Fruit fly (Drosophila melanogaster) whole organism, embryonic: ENCODE data around the gene Gr61a.
A peak's percentile ranks its signal among the peaks of the same experiment; 100 is the strongest.

Source experiments
- Awh ChIP-seq: fragments of 200-800 bp; sonication (Bioruptor generic); IDR thresholded peaks from 2 replicates; pipeline ENCODE4, ENCODE4 v1.3.6; 2022; ENCODE audit warnings: missing biosample characterization, missing genetic modification characterization
- Blimp-1 ChIP-seq: fragments of 200-800 bp; sonication (Bioruptor generic); optimal IDR thresholded peaks from 3 replicates; lab custom pipeline; 2018; ENCODE audit warnings: missing biosample characterization, missing genetic modification characterization, mild to moderate bottlenecking, moderate library complexity, missing genetic modification reagents
- CG10321 ChIP-seq: fragments of 200-800 bp; sonication (Bioruptor generic); IDR thresholded peaks from 2 replicates; pipeline ENCODE4 v1.3.6; 2022; ENCODE audit warnings: missing biosample characterization, missing genetic modification characterization
- CG10959 ChIP-seq: fragments of 200-800 bp; sonication (Bioruptor generic); IDR thresholded peaks from 2 replicates; pipeline ENCODE4 v1.3.6; 2022; ENCODE audit warnings: missing biosample characterization, missing genetic modification characterization
- CG12104 ChIP-seq: fragments of 200-800 bp; sonication (Bioruptor generic); optimal IDR thresholded peaks from 3 replicates; lab custom pipeline; 2016; ENCODE audit warnings: missing biosample characterization, missing genetic modification characterization
- CG13287 ChIP-seq: fragments of 200-800 bp; sonication (Bioruptor generic); IDR thresholded peaks from 2 replicates; pipeline ENCODE4 v1.3.6; 2022; ENCODE audit warnings: missing biosample characterization, missing genetic modification characterization; ENCODE audit not compliant: partially characterized antibody
- CG14710 ChIP-seq: fragments of 200-800 bp; sonication (Bioruptor generic); optimal IDR thresholded peaks from 3 replicates; lab custom pipeline; 2019; ENCODE audit warnings: missing biosample characterization, mild to moderate bottlenecking, missing genetic modification characterization, moderate library complexity
- CG1603 ChIP-seq: fragments of 200-800 bp; sonication (Bioruptor generic); optimal IDR thresholded peaks from 2 replicates; lab custom pipeline; 2019; ENCODE audit warnings: missing biosample characterization, mild to moderate bottlenecking, missing genetic modification characterization, moderate library complexity
- CG17802 ChIP-seq: fragments of 200-800 bp; sonication (Bioruptor generic); optimal IDR thresholded peaks from 2 replicates; lab custom pipeline; 2018; ENCODE audit warnings: missing biosample characterization, mild to moderate bottlenecking, missing genetic modification characterization, moderate library complexity
- CG30403 ChIP-seq: fragments of 200-800 bp; sonication (Bioruptor generic); optimal IDR thresholded peaks from 3 replicates; lab custom pipeline; 2016; ENCODE audit warnings: missing biosample characterization, missing genetic modification characterization
- CG3163 ChIP-seq: fragments of 200-800 bp; sonication (Bioruptor generic); optimal IDR thresholded peaks from 3 replicates; lab custom pipeline; 2016; ENCODE audit warnings: missing biosample characterization, missing genetic modification characterization
- CG6689 ChIP-seq: fragments of 200-800 bp; sonication (Bioruptor generic); IDR thresholded peaks from 2 replicates; pipeline ENCODE4 v1.3.6; 2022; ENCODE audit warnings: missing biosample characterization, missing genetic modification characterization
- CG6791 ChIP-seq: fragments of 200-800 bp; sonication (Bioruptor generic); IDR thresholded peaks from 3 replicates; pipeline ENCODE4 v1.3.6; 2022; ENCODE audit warnings: missing biosample characterization, missing genetic modification characterization; ENCODE audit not compliant: partially characterized antibody
- CG6813 ChIP-seq: fragments of 200-800 bp; sonication (Bioruptor generic); optimal IDR thresholded peaks from 2 replicates; lab custom pipeline; 2017; ENCODE audit warnings: missing biosample characterization, missing genetic modification characterization, mild to moderate bottlenecking, moderate library complexity, missing genetic modification reagents
- CG7556 ChIP-seq: fragments of 200-800 bp; sonication (Bioruptor generic); optimal IDR thresholded peaks from 2 replicates; lab custom pipeline; 2017; ENCODE audit warnings: missing biosample characterization, mild to moderate bottlenecking, missing genetic modification characterization
- CG7745 ChIP-seq: fragments of 200-800 bp; sonication (Bioruptor generic); optimal IDR thresholded peaks from 2 replicates; lab custom pipeline; 2018; ENCODE audit warnings: missing biosample characterization, mild to moderate bottlenecking, missing genetic modification characterization, moderate library complexity
- CG9437 ChIP-seq: fragments of 200-800 bp; sonication (Bioruptor generic); optimal IDR thresholded peaks from 2 replicates; lab custom pipeline; 2018; ENCODE audit warnings: missing biosample characterization, mild to moderate bottlenecking, missing genetic modification characterization
- CG9727 ChIP-seq: fragments of 200-800 bp; sonication (Bioruptor generic); optimal IDR thresholded peaks from 3 replicates; lab custom pipeline; 2017; ENCODE audit warnings: missing biosample characterization, mild to moderate bottlenecking, missing genetic modification characterization
- CG9817 ChIP-seq: fragments of 200-800 bp; sonication (Bioruptor generic); optimal IDR thresholded peaks from 2 replicates; lab custom pipeline; 2018; ENCODE audit warnings: missing biosample characterization, mild to moderate bottlenecking, missing genetic modification characterization, moderate library complexity
- CrebB ChIP-seq: fragments of 200-800 bp; sonication (Bioruptor generic); optimal IDR thresholded peaks from 3 replicates; lab custom pipeline; 2018; ENCODE audit warnings: missing biosample characterization, mild to moderate bottlenecking, missing genetic modification characterization
- Dbx ChIP-seq: fragments of 200-800 bp; sonication (Bioruptor generic); IDR thresholded peaks from 3 replicates; pipeline ENCODE4 v1.3.6; 2022; ENCODE audit warnings: missing biosample characterization, missing genetic modification characterization
- Dll ChIP-seq: fragments of 200-800 bp; sonication (Bioruptor generic); IDR thresholded peaks from 4 replicates; pipeline ENCODE4 v1.3.6; 2022; ENCODE audit warnings: missing biosample characterization, missing genetic modification characterization; ENCODE audit not compliant: partially characterized antibody
- Hr78 ChIP-seq, 2 experiments: fragments of 200-800 bp in 1 of 2; fragments of >200 bp in 1 of 2; sonication (Bioruptor generic) in 1 of 2; optimal IDR thresholded peaks; 2 replicates each; lab custom pipeline; 2017 to 2019; ENCODE audit warnings: missing biosample characterization in 2 of 2, missing genetic modification characterization in 2 of 2, mild to moderate bottlenecking in 1 of 2, moderate library complexity in 1 of 2
- Kr ChIP-seq: fragments of 200-800 bp; sonication (Bioruptor generic); optimal IDR thresholded peaks from 2 replicates; lab custom pipeline; 2017; ENCODE audit warnings: missing biosample characterization, mild to moderate bottlenecking, missing genetic modification characterization
- Sox100B ChIP-seq: fragments of 200-800 bp; sonication (Bioruptor generic); optimal IDR thresholded peaks from 3 replicates; lab custom pipeline; 2018; ENCODE audit warnings: missing biosample characterization, mild to moderate bottlenecking, missing genetic modification characterization
- Sox102F ChIP-seq: fragments of 200-800 bp; sonication (Bioruptor generic); optimal IDR thresholded peaks from 2 replicates; lab custom pipeline; 2018; ENCODE audit warnings: missing biosample characterization, mild to moderate bottlenecking, missing genetic modification characterization, moderate library complexity
- Taf1 ChIP-seq: fragments of 200-800 bp; sonication (Bioruptor generic); IDR thresholded peaks from 2 replicates; pipeline ENCODE4 v1.3.6; 2022; ENCODE audit warnings: missing biosample characterization, missing genetic modification characterization
- ara ChIP-seq: fragments of 200-800 bp; sonication (Bioruptor generic); IDR thresholded peaks from 2 replicates; pipeline ENCODE4 v1.3.6; 2022; ENCODE audit warnings: missing biosample characterization, missing genetic modification characterization
- ase ChIP-seq: fragments of 200-800 bp; sonication (Bioruptor generic); IDR thresholded peaks from 3 replicates; pipeline ENCODE4 v1.3.6; 2022; ENCODE audit warnings: missing biosample characterization, missing genetic modification characterization
- az2 ChIP-seq: fragments of 200-800 bp; sonication (Bioruptor generic); optimal IDR thresholded peaks from 3 replicates; lab custom pipeline; 2016; ENCODE audit warnings: missing biosample characterization, missing genetic modification characterization
- btn ChIP-seq: fragments of 200-800 bp; sonication (Bioruptor generic); optimal IDR thresholded peaks from 2 replicates; lab custom pipeline; 2016; ENCODE audit warnings: missing biosample characterization, missing genetic modification characterization
- dm ChIP-seq: fragments of 200-800 bp; sonication (Bioruptor generic); optimal IDR thresholded peaks from 3 replicates; lab custom pipeline; 2016; ENCODE audit warnings: missing biosample characterization, missing genetic modification characterization
- gem ChIP-seq: fragments of 200-800 bp; sonication (Bioruptor generic); optimal IDR thresholded peaks from 2 replicates; lab custom pipeline; 2019; ENCODE audit warnings: missing biosample characterization, mild to moderate bottlenecking, missing genetic modification characterization, moderate library complexity
- ham ChIP-seq: fragments of 200-800 bp; sonication (Bioruptor generic); IDR thresholded peaks from 2 replicates; pipeline ENCODE4 v1.3.6; 2022; ENCODE audit warnings: missing biosample characterization, missing genetic modification characterization
- her ChIP-seq: fragments of 200-800 bp; sonication (Bioruptor generic); optimal IDR thresholded peaks from 2 replicates; lab custom pipeline; 2016; ENCODE audit warnings: missing biosample characterization, missing genetic modification characterization
- ken ChIP-seq: fragments of 200-800 bp; sonication (Bioruptor generic); IDR thresholded peaks from 3 replicates; pipeline ENCODE4 v1.3.6; 2022; ENCODE audit warnings: missing biosample characterization, missing genetic modification characterization
- oc ChIP-seq: fragments of 200-800 bp; sonication (Bioruptor generic); optimal IDR thresholded peaks from 2 replicates; lab custom pipeline; 2018; ENCODE audit warnings: missing biosample characterization, mild to moderate bottlenecking, missing genetic modification characterization, moderate library complexity
- pfk ChIP-seq: fragments of 200-800 bp; sonication (Bioruptor generic); optimal IDR thresholded peaks from 2 replicates; lab custom pipeline; 2018; ENCODE audit warnings: missing biosample characterization, mild to moderate bottlenecking, missing genetic modification characterization, moderate library complexity
- prd ChIP-seq, 3 experiments: fragments of >200 bp in 2 of 3; fragments of 200-800 bp in 1 of 3; sonication (Bioruptor generic) in 1 of 3; optimal IDR thresholded peaks in 2 of 3; IDR thresholded peaks in 1 of 3; 2 replicates in 2 of 3; 3 replicates in 1 of 3; pipeline versions ENCODE4 v1.3.6 to Lab custom; 2017 to 2022; ENCODE audit warnings: missing biosample characterization in 1 of 3, missing genetic modification characterization in 1 of 3
- sens ChIP-seq: fragments of 200-800 bp; sonication (Bioruptor generic); peaks from one replicate; lab custom pipeline; 2016; ENCODE audit warnings: missing biosample characterization, missing genetic modification characterization
- sens-2 ChIP-seq: fragments of 200-800 bp; sonication (Bioruptor generic); IDR thresholded peaks from 2 replicates; pipeline ENCODE4 v1.3.6; 2022; ENCODE audit warnings: missing biosample characterization, missing genetic modification characterization
- slp2 ChIP-seq: fragments of 200-800 bp; sonication (Bioruptor generic); optimal IDR thresholded peaks from 2 replicates; lab custom pipeline; 2016; ENCODE audit warnings: missing biosample characterization, missing genetic modification characterization
- sob ChIP-seq: fragments of 200-800 bp; sonication (Bioruptor generic); IDR thresholded peaks from 2 replicates; pipeline ENCODE4 v1.3.6; 2022; ENCODE audit warnings: missing biosample characterization, missing genetic modification characterization
- stc ChIP-seq: fragments of 200-800 bp; sonication (Bioruptor generic); IDR thresholded peaks from 2 replicates; pipeline ENCODE4 v1.3.6; 2022; ENCODE audit warnings: missing biosample characterization, missing genetic modification characterization
- tap ChIP-seq: fragments of 200-800 bp; optimal IDR thresholded peaks from 3 replicates; lab custom pipeline; 2019; ENCODE audit warnings: missing biosample characterization, mild to moderate bottlenecking, missing genetic modification characterization, moderate library complexity
- ttk ChIP-seq: fragments of 200-800 bp; sonication (Bioruptor generic); IDR thresholded peaks from 2 replicates; pipeline ENCODE4 v2.1.2; 2022; ENCODE audit warnings: missing biosample characterization, missing genetic modification characterization
- vnd ChIP-seq: fragments of 200-800 bp; sonication (Bioruptor generic); IDR thresholded peaks from 3 replicates; pipeline ENCODE4 v1.3.6; 2022; ENCODE audit warnings: missing biosample characterization, missing genetic modification characterization; ENCODE audit not compliant: partially characterized antibody
- wek ChIP-seq: fragments of 200-800 bp; sonication (Bioruptor generic); optimal IDR thresholded peaks from 3 replicates; lab custom pipeline; 2018; ENCODE audit warnings: missing biosample characterization, mild to moderate bottlenecking, missing genetic modification characterization, moderate library complexity
- zen ChIP-seq: fragments of 200-800 bp; sonication (Bioruptor generic); optimal IDR thresholded peaks from 3 replicates; lab custom pipeline; 2018; ENCODE audit warnings: missing biosample characterization, mild to moderate bottlenecking, missing genetic modification characterization, moderate library complexity

Gene Gr61a

DNA sequence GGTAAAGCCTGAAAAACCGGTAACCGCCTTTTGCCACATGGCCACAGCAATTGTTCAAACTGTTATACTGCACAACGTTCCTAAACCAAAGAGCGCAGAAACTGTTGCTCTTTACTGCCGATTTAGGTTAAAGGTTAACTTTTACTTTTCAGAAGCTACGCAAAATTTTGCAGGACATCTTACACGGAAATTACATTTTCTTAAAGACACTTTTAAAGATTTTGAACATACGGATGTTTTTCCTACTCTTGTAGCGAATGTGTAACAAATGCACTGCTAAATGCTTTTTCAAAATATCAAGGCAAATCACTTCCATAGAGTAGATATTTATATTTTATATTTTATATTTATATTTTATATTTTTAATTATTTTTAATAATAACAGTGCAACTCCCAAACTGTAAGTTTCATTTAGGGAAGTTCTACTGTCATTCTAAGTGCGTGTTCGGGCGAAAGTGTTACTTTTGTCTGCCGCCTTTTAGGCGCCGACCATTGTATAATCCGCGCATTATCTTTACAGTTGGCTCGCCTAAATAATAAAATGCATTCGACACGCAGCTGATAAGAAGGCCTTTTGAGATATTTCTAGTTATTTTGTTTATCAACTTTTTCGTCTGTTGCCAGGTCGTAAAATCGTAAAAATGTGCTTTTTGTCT lies 41.1 kb downstream of the Gr61a start (continued):
- TF ChIP-seq pfk (GFP tag; lab: Kevin White, UChicago) (no peak), Sox100B (peak; percentile 20), CG7556 (GFP tag; lab: Kevin White, UChicago) (peak; percentile 38), sens-2 (GFP tag; lab: Robert Waterston, UW) (no peak), ara (no peak), Awh (GFP tag; lab: Robert Waterston, UW) (no peak), gem (peak; percentile 54), CG9437 (GFP tag; lab: Kevin White, UChicago) (no peak), CG6813 (peak; percentile 40), CG1603 (no peak), CG17802 (no peak), CG14710 (tag; lab: Kevin White, UChicago) (peak; percentile 2), Dbx (GFP tag; lab: Robert Waterston, UW) (no peak), CG3163 (GFP tag; lab: Kevin White, UChicago) (no peak), ham (GFP tag; lab: Robert Waterston, UW) (no peak), tap (tag; lab: Kevin White, UChicago) (peak; percentile 50), CG10959 (GFP tag; lab: Robert Waterston, UW) (no peak), dm (GFP tag; lab: Kevin White, UChicago) (no peak), az2 (GFP tag; lab: Kevin White, UChicago) (no peak), oc (tag; lab: Kevin White, UChicago) (no peak), slp2 (no peak), Hr78 (GFP tag; optimal IDR thresholded peaks at IDR 0.05; lab: Kevin White, UChicago) (peak in 1 of 2 experiments; percentile 54), CG12104 (peak; percentile 18), her (GFP tag; lab: Kevin White, UChicago) (no peak), CG6791 (GFP tag; lab: Robert Waterston, UW) (no peak), sob (GFP tag; lab: Robert Waterston, UW) (0 out of 2 replicates have a peak, but pooled peaks have one; percentile 7), CG7745 (tag; lab: Kevin White, UChicago) (no peak), Taf1 (GFP tag; lab: Robert Waterston, UW) (no peak), vnd (GFP tag; lab: Robert Waterston, UW) (no peak), sens (GFP tag; lab: Kevin White, UChicago) (no peak), stc (GFP tag; lab: Robert Waterston, UW) (peak; percentile 49; the same call in 1 of the 2 replicates), Blimp-1 (GFP tag; lab: Kevin White, UChicago) (peak; percentile 54), CG30403 (GFP tag; lab: Kevin White, UChicago) (no peak), btn (no peak), Kr (GFP tag; lab: Kevin White, UChicago) (no peak), CrebB (tag; lab: Kevin White, UChicago) (no peak), CG6689 (GFP tag; lab: Robert Waterston, UW) (0 out of 2 replicates have a peak, but pooled peaks have one; percentile 30), ken (GFP tag; lab: Robert Waterston, UW) (no peak), wek (GFP tag; lab: Kevin White, UChicago) (no peak), Sox102F (GFP tag; lab: Kevin White, UChicago) (no peak), ase (GFP tag; lab: Robert Waterston, UW) (no peak), CG10321 (GFP tag; lab: Robert Waterston, UW) (no peak), prd (optimal IDR thresholded peaks at IDR 0.05; lab: Kevin White, UChicago) (no peak), prd (GFP tag; IDR thresholded peaks at IDR 0.05; lab: Robert Waterston, UW) (no peak), CG9817 (peak; percentile 13), Dll (GFP tag; lab: Robert Waterston, UW) (no peak), CG9727 (GFP tag; lab: Kevin White, UChicago) (peak; percentile 44), ttk (GFP tag; lab: Robert Waterston, UW) (no peak), CG13287 (GFP tag; lab: Robert Waterston, UW) (0 out of 2 replicates have a peak, but pooled peaks have one; percentile 0), zen (no peak)
